Worm (Caenorhabditis elegans): ENCODE data around the gene M03B6.3.

Gene M03B6.3

DNA sequence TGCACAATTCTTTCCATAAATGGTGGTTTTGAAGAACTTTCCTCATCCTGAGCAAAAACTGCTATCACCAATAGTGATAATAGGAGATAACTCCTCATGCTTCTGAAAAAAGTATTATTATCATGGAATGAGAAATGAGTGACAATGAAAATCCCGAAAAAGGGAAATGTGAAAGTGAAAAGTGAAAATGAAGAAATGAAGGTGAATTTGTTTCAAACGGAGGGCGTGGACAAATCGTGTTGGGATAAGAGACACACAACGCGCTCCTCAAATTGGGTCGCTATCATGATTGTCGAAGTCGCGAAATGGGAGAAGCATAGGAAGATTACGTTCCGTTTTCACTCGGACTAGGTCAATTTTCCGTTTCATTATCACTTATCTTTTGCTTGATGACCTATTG, at the start of gene M03B6.3:
TSS of gene M03B6.3 (minus strand) at position 102 of the 400 bp plus-strand sequence.
- TF ChIP-seq dao-5 (tag; optimal IDR thresholded peaks at IDR 0.05) = no peak
- TF ChIP-seq W03F9.2 (tag; optimal IDR thresholded peaks at IDR 0.05) = no peak
- TF ChIP-seq him-1 (tag; optimal IDR thresholded peaks at IDR 0.05) = no peak

DNA sequence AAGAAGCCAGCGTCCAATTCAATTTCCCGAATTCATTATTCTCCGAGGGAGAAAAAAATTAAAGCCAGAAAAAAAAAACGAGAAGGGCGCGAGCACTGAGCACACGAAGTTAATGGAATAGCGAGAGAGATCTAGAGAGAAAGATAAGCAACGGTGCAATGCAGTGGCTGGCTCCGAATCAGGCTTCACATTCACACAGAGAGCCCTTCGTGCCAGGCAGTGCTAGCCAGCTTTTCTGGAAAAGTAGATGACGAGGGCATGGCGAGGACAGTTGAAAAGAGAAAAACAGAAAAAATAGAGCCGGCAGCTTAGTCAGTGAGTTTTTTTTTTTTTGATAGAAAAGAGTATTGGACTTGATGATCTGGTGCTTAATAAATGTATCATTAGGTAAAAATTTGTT, 49.5 kb upstream of the M03B6.3 start:
- TF ChIP-seq W03F9.2 (tag; optimal IDR thresholded peaks at IDR 0.05) = no peak
- no peak for TF ChIP-seq him-1 (tag; optimal IDR thresholded peaks at IDR 0.05)
- no peak for TF ChIP-seq dao-5 (tag; optimal IDR thresholded peaks at IDR 0.05)

DNA sequence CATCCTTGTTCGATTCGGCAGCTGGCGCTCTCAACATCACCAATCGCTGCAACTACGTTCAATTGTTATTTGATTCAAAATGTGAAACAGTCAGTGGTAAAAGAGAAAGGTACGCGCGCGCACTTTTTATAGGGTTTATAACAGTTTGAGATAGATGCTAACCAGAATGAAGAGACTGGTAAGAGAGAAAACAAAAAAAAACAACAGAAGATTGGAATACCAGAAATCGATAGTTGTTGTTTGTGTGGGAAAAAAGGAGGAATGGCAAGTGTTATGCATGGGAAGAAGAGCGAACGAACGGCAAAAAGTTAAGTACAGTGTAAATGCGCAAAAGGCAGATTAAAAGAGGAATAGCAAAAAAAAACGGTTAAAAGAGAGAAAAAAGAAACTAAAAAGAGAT, 45.8 kb upstream of the M03B6.3 start, which contains the start of gene Y26E6A.3:
TSS of gene Y26E6A.3 (minus strand) at position 101 of the 400 bp plus-strand sequence.
- TF ChIP-seq W03F9.2 (tag; optimal IDR thresholded peaks at IDR 0.05) (no peak), dao-5 (tag; optimal IDR thresholded peaks at IDR 0.05) (no peak), him-1 (tag; optimal IDR thresholded peaks at IDR 0.05) (no peak)

DNA sequence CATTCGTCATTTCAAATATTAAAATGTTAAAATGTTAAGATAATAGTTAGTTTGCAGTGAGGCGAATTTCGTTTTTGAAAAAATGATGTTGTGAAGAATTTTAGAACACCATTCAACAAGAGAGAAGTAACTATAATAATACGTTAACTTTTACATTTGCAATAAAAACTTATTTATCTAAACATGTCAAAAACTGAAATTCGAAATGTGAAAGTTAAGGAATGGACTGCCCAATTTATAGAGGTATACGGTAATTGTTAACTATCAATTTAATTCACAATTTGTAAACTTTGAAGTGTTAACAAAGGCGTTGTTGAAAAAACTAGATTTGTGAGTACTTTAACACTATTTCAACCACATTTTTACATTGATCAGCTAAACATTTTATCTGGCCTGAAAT, 39.7 kb upstream of the M03B6.3 start:
- TF ChIP-seq dao-5 (tag; optimal IDR thresholded peaks at IDR 0.05) = no peak
- no peak for TF ChIP-seq W03F9.2 (tag; optimal IDR thresholded peaks at IDR 0.05)
- no peak for TF ChIP-seq him-1 (tag; optimal IDR thresholded peaks at IDR 0.05)

DNA sequence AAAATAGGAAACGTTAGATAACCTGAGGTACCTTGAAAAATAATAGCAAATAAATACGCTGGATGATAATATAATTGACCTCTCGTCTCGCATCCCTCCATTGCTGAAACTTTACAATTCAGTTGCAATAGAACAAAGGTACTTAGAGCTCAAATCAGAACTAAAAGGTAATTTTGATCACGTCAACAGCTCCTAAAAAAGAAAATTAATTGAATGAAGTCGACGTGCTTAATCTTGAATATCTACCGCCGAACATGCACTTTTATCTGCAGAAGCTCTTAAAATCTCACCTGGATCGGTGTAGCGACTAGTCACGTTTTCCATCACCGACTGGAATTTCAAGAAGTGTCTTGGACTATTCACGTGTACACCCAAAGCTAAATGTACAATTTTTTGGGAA, 39.2 kb upstream of the M03B6.3 start, which contains the start of gene sra-39:
TSS of gene sra-39 (minus strand) at position 101 of the 400 bp plus-strand sequence.
- TF ChIP-seq him-1 (tag; optimal IDR thresholded peaks at IDR 0.05) = no peak
- TF ChIP-seq W03F9.2 (tag; optimal IDR thresholded peaks at IDR 0.05) = no peak
- no peak for TF ChIP-seq dao-5 (tag; optimal IDR thresholded peaks at IDR 0.05)

DNA sequence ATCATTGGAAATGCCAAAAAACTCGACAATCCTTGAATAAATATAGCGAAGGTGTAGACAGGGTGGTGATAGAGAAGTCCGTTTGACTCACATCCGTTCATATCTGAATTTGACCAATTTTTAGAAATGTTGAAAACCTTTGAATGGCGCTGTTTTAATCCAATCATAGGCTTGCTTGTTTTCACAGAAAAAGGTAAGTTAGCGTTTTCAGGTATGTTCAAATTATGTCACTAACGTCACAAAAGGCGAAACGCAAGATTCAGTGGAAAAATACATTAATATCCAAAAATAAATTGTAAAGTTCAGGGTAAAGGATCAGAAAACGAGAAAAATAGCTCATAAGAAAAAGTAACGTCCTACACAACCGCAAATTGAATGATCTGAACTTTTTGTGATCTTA, 36.0 kb upstream of the M03B6.3 start, which contains the start of gene sra-38:
TSS of gene sra-38 (minus strand) at position 101 of the 400 bp plus-strand sequence.
- no peak for TF ChIP-seq him-1 (tag; optimal IDR thresholded peaks at IDR 0.05)

DNA sequence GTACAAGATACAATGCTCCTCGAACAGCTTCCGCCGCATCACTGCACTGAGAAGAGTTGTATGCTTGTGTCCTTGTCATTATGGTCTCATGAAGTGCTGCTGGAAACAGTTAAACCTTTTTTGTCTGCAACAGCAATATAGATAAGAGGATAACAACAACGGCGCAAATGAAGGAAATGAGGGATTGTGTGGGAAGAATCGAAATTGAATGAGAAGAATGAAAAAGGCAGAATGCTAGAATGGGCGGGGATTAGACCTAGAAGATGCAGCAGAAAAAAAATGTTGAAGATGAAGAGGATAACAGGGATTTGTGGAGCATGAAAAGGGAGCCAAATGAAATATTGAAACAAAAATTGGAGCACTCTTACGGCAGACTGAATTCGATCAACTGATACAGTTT, 29.2 kb upstream of the M03B6.3 start, which contains the start of gene sra-37:
TSS of gene sra-37 (minus strand) at position 101 of the 400 bp plus-strand sequence.
- TF ChIP-seq him-1 (tag; optimal IDR thresholded peaks at IDR 0.05) (no peak), W03F9.2 (tag; optimal IDR thresholded peaks at IDR 0.05) (no peak), dao-5 (tag; optimal IDR thresholded peaks at IDR 0.05) (no peak)

DNA sequence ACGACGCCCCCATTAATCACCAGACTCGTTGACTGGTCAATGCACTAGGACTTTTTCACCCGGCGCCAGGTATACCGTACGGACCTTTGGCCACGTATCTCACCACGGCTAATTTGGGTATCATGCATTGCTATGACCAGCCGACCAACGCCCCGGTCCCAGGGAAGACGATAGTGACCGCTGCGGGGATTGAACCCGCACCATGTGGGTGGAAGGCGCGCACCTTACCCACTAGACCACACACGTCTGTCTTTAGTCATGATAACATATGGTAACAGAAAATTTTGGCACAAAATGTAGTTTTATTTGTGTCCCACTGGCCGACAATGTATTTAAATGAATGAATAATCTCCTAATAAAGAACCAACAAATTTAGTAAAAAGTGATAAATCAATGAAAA, 22.1 kb upstream of the M03B6.3 start:
- no peak for TF ChIP-seq dao-5 (tag; optimal IDR thresholded peaks at IDR 0.05)
- no peak for TF ChIP-seq him-1 (tag; optimal IDR thresholded peaks at IDR 0.05)
- TF ChIP-seq W03F9.2 (tag; optimal IDR thresholded peaks at IDR 0.05) = no peak

DNA sequence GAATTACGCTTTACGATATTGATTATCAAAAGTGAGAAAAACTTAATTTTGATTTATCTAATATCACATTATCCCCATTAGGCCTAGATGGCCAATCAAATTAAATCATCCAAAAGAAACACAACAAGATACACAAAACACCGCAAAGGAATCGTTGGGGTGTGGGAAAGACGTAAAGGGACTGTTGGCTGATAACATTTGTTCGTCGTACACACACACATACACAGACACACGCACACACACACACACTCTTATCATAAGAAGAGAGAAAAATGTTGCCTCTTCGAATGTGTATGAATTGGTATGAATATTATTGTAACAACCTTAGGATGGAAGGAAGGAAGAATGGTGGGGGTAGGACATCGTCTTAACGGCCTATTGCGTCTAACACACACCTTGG, 21.0 kb upstream of the M03B6.3 start:
- TF ChIP-seq dao-5 (tag; optimal IDR thresholded peaks at IDR 0.05) = no peak
- TF ChIP-seq him-1 (tag; optimal IDR thresholded peaks at IDR 0.05) = no peak
- TF ChIP-seq W03F9.2 (tag; optimal IDR thresholded peaks at IDR 0.05) = no peak

DNA sequence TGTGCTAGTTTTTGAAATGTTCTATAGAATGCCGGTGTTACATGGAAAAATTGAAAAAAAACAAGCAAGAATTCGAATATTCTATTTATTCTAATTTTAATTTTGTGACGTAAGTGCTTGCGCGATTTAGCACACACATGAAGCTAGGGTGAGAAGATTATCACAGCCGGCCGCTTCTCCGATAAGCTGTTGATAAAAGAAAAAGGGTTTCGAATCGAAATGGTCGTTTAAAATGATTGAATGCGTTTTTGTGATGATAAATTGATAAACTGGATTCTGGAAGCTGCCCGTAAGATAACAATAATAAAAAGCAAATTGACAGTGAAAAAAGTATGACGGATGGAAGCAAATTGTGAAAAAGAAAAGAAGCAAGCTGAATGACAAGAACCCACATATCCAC, 20.1 kb upstream of the M03B6.3 start:
- no peak for TF ChIP-seq W03F9.2 (tag; optimal IDR thresholded peaks at IDR 0.05)
- TF ChIP-seq dao-5 (tag; optimal IDR thresholded peaks at IDR 0.05) = no peak
- TF ChIP-seq him-1 (tag; optimal IDR thresholded peaks at IDR 0.05) = no peak

DNA sequence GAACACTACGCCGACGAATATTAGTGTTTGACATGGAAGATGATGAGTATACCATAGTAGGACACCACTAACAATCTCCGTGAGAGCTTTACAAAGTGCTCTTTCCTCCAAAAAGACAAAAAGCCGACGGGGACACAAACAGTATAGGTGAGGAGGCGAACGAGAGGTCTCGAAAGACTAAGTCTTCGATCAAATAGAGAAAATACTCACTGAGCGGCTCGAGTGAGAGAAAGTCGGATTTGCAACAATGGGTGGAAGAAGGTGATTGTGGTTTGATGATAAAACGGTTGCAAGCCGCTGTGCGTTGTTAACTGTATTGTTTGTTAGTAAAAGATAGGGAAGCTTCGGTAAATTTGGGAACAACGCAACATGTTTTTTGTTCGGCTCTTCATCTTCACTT, 18.5 kb upstream of the M03B6.3 start, which contains the start of gene hlb-1:
TSS of gene hlb-1 (minus strand) at position 101 of the 400 bp plus-strand sequence.
- no peak for TF ChIP-seq W03F9.2 (tag; optimal IDR thresholded peaks at IDR 0.05)
- TF ChIP-seq him-1 (tag; optimal IDR thresholded peaks at IDR 0.05) = no peak
- TF ChIP-seq dao-5 (tag; optimal IDR thresholded peaks at IDR 0.05) = no peak

DNA sequence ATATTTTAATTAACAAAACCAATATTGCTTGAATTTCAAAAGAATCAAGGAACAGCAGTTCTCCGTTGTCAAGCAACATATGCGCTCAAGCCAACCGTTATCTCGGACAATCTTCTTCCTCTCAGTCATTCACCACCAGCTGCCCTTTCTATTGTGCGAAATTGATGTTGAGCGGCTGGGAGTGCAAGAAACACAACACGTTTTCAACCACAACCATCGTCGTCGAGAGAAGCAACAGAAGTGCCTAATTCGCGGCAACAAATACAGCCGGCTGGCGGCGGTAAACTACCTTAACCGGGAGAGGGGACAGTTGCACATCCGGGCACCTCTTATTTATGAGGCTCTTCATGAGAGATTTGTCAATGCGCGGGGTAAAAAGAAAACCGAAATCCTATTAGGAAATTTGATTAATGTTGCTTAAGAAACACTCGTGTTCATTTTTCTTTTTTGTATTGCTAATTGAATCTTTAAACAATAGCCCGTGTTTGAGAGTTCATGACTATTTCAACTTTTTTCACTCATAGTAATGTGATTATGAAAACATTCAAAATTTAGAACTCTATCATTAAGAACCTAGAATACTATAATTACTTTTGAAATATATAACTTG, 17.8 kb upstream of the M03B6.3 start:
- TF ChIP-seq dao-5 (tag; optimal IDR thresholded peaks at IDR 0.05) (no peak), W03F9.2 (tag; optimal IDR thresholded peaks at IDR 0.05) (no peak), him-1 (tag; optimal IDR thresholded peaks at IDR 0.05) (no peak)

DNA sequence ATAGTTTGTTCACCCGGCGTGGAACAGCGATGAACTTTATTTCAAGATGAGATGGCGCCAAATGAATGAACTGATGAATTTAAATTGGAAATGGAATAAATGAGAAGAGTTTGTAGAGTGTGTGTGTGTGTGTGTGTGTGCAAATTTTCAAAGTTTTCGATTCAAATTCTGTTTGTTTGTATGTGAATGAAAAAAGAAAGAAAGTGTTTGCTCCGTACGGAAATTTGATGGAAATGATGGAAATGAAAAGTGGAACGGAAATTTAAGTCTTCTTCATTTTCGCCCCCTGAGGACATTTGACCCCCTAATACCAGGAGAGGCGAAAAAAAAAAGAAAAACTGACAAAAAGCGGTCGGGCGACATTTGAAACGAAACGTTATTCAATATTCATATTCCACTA, 14.0 kb upstream of the M03B6.3 start:
- TF ChIP-seq him-1 (tag; optimal IDR thresholded peaks at IDR 0.05) (no peak), dao-5 (tag; optimal IDR thresholded peaks at IDR 0.05) (no peak), W03F9.2 (tag; optimal IDR thresholded peaks at IDR 0.05) (no peak)

DNA sequence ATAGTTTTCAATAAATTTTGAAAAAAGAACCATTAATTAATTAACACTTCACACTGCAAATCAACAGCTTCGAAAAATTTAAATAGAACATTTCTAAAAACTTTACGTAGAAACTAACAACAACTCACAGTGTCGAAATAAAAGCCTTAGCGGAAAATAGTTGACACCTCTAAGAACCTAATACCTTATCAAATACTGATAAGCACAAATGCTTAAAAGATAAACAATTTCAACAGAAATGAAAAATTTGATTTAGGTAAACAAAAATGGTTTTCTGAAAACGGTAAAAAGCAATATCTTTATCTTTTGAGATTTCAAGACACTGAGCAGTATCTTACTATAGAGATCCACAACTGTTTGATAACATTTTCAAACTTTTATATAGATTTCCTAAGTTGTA, 12.8 kb upstream of the M03B6.3 start:
- TF ChIP-seq W03F9.2 (tag; optimal IDR thresholded peaks at IDR 0.05) (no peak), him-1 (tag; optimal IDR thresholded peaks at IDR 0.05) (no peak), dao-5 (tag; optimal IDR thresholded peaks at IDR 0.05) (no peak)

DNA sequence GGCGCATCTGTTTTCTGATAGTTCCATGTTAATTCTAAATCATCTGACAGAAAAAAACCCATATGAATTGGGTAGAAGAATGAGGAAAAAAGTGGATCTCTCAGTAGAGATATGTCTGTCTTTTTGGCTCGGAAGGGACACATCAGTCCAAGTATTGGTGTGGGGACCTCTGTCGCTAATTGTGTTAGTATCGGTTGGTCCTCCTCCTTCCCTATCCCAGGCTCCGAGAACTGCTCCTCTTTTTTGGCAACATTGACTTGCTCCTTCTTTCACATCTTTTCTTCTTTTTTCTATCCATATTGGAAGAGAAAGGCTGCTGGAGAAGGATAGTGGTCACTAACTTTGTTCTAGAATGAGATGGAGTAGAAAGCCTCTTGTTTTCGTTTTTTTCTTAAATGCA, 11.8 kb upstream of the M03B6.3 start:
- TF ChIP-seq W03F9.2 (tag; optimal IDR thresholded peaks at IDR 0.05) = no peak
- TF ChIP-seq dao-5 (tag; optimal IDR thresholded peaks at IDR 0.05) = no peak
- no peak for TF ChIP-seq him-1 (tag; optimal IDR thresholded peaks at IDR 0.05)

Measured in whole organism, L4/young adult.